Worm (Caenorhabditis elegans): ENCODE measurements around the gene R107.5.

DNA sequence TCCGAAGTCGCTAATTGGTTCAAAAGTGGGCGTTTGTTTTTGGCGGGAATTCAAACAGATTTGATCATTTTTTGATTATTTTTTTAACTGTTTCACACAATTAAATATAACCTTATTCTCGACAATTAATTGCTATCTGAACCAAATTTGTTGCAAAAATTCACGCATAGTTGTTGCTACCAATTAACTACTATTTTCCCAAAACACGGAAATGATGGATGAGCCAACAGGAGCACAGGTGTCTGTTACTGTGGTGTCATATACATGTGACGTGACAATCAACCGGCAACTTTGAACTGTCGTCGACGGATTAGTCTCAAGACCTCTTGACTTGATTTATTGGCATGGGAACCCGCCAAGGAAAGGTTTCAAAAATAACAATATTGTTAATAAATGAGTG, 19.1 kb upstream of the R107.5 start:
- no peak for TF ChIP-seq ama-1 (optimal IDR thresholded peaks at IDR 0.05)
- no peak for TF ChIP-seq ceh-36 (tag; optimal IDR thresholded peaks at IDR 0.05)
- TF ChIP-seq hnd-1 (tag; optimal IDR thresholded peaks at IDR 0.05) = no peak
- no peak for TF ChIP-seq hmbx-1 (tag; optimal IDR thresholded peaks at IDR 0.05)
- no peak for TF ChIP-seq pes-1 (GFP tag; IDR thresholded peaks at IDR 0.05)
- no peak for TF ChIP-seq hmg-4 (GFP tag; optimal IDR thresholded peaks at IDR 0.05)
- no peak for TF ChIP-seq flt-1 (GFP tag; IDR thresholded peaks at IDR 0.05)
- no peak for TF ChIP-seq F13C5.2 (tag; optimal IDR thresholded peaks at IDR 0.05)
